Worm (Caenorhabditis elegans) whole organism, L4/young adult: ENCODE measurements around the gene msrp-5.
"Not testable (repeated sequence)": the region's sequence is repeated elsewhere in the genome, so short reads cannot be mapped to it uniquely, and the experiment has no call there.

Experiments
- W03F9.2 ChIP-seq: fragments of 150-350 bp; optimal IDR thresholded peaks from 2 replicates; lab custom pipeline; 2014; ENCODE audit warnings: missing biosample characterization, missing genetic modification characterization
- dao-5 ChIP-seq: sonication (generic microtip); optimal IDR thresholded peaks from 2 replicates; lab custom pipeline; 2016; ENCODE audit warnings: missing genotype, missing genetic modification characterization, moderate library complexity, missing compliant biosample characterization
- him-1 ChIP-seq: sonication (generic microtip); optimal IDR thresholded peaks from 2 replicates; lab custom pipeline; 2016; ENCODE audit warnings: missing genotype, missing genetic modification reagents, missing genetic modification characterization, missing compliant biosample characterization

The msrp-5 gene

DNA sequence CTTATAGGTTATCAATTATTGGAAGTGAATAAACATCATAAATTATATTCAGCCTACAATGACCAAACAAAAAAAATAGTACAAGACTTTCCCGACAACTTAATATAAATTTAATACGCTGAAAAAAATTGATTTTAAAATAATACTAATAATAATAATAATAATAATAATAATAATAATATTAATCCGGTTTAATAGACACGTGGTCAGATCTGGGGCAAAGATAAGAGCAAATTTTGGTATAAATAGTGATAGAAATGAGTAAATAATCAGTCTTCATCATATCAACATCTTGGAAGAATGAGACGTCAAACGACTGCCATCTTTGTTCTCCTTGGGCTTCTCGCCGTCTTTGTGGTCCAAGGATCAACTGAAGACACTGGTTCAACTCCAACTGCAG, at the start of gene msrp-5:
msrp-5 (plus strand) TSS at position 301 of the 400 bp plus-strand sequence.
- TF ChIP-seq dao-5; him-1; W03F9.2 (tag; lab: Kevin White, UChicago): not testable (repeated sequence)

DNA sequence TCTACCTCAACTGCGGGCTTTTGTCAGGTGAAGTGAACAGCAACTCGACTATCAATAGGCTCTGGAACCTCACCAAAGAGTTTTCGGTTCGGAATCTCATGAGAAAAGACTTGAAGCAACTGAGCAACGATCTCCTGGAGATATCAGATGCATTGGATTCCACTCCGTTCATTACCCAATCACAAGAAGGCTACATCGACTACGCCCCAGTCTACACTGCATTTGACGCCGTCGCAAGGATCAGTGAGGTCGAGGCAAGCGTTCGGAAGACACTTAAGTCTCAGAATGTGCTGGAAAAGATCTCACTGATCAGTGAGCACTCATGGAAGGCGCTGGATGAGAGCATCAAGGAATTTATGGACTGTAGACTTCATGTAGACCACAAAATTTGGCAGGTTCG, 38.5 kb upstream of the msrp-5 start:
- no peak for TF ChIP-seq dao-5
- no peak for TF ChIP-seq him-1
- no peak for TF ChIP-seq W03F9.2 (tag; lab: Kevin White, UChicago)

DNA sequence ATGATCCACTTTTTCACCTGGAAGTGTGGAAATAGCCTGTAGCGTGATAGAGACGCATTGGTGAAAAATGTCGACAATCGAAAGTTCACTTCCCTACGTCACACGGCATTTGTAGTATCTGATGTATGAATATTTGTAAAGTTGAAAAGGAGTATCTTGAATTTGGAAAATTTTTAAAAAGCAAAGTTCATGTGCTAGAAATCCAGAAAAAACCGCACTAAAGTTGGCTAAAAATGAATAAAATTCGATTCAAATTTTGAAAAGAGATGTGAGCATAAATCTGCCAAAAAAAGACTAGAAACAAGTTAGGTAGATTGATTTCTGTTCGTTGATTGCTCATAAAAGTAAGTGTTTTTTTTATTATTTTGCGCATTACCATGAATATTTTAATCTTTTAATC, 33.7 kb upstream of the msrp-5 start, which contains the start of gene sri-74:
sri-74 (minus strand) TSS at position 101 of the 400 bp plus-strand sequence.
- TF ChIP-seq him-1 (no peak), W03F9.2 (tag; lab: Kevin White, UChicago) (no peak), dao-5 (no peak)

DNA sequence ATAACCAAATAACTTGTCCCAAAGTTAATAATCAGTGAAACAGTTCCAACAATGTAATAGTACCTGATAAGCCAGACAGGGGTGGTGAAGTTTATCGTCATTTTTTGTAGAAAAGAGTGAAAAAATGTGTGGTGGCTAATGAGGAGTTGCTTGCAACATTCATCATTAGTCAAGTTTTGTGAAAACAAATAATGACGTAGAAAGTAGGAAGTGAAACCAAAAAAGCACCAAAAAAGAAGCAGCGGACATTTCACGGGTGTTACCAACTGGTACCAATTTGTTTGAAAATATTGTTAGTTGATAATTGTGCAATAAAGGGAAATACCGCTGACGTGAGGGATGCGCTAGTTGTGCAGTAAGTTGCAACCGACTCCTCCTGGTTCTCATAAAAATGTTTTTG, 31.2 kb upstream of the msrp-5 start, which contains the start of gene sri-36:
sri-36 (minus strand) TSS at position 101 of the 400 bp plus-strand sequence.
- TF ChIP-seq W03F9.2 (tag; lab: Kevin White, UChicago) (no peak), him-1 (no peak), dao-5 (no peak)

- TF ChIP-seq dao-5 (no peak), him-1 (no peak), W03F9.2 (tag; lab: Kevin White, UChicago) (no peak)
Observed at ce11 chrII:2586861-2587554, 29.7 kb upstream of the msrp-5 start, which contains the start of the genes F33H12.7 and sri-39. Gene F33H12.7 (minus strand): TSS chrII:2586911. Gene sri-39 (plus strand): TSS chrII:2587504.

DNA sequence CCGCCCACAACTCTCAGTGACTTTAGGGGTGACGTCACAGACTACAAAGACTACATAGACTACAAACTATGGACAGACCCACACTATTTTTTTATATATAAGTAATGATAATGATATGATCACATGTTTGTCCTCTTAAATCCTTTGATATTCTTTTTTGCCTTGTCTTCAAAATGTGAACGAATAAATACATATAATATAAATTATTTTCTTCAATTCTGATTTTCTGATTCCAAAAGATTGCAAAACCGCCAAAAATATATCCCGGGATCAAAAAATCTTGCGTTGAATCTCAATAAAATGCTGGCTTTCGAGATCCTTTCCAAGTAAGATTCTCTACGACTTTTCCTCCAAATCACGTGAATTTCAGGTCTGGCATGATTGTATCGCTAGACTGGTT, 16.6 kb upstream of the msrp-5 start, which contains the start of gene F33H12.1:
F33H12.1 (plus strand) TSS at position 301 of the 400 bp plus-strand sequence.
- TF ChIP-seq him-1; dao-5; W03F9.2 (tag; lab: Kevin White, UChicago): not testable (repeated sequence)

DNA sequence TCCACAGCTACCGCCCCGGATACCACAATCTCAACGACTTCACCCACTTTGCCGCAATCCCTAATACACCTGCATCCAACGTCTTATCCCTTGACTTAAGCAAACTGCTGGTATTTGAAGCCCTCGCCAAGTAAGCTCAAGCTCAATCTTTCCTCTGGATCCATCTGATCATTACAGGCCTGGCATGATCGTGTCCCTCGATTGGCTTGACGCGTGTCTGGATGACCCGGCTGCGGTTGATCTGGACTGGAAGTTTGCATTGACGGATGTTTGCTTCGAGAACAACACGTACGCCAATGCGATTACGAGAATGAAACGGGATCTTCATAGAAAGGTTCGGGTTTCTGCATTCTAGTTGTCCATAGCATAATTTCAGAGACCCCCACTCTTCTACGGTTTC, 15.8 kb upstream of the msrp-5 start:
- TF ChIP-seq dao-5 = no peak
- TF ChIP-seq W03F9.2 (tag; lab: Kevin White, UChicago) = no peak
- TF ChIP-seq him-1 = no peak

DNA sequence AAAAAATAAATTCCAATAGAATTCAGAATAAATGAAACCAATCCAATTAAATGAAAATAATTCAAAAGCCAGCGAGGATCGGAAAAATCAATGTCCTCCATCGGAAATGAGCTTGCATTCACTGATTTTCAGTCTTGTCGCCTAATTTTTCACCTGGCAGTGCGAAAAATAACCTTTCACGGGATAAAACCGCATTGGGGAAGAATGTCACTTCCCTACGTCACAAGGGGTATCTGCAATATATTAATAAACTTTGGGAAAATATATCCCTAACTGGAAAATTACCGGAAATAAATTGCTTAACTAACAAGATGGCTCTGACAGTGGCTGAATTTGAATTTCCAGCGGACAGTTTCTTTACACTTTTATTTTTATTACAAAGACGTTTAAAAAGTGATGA, 11.4 kb upstream of the msrp-5 start, which contains the start of gene sri-77:
sri-77 (minus strand) TSS at position 101 of the 400 bp plus-strand sequence.
- no peak for TF ChIP-seq him-1
- TF ChIP-seq W03F9.2 (tag; lab: Kevin White, UChicago) = no peak
- TF ChIP-seq dao-5 = no peak

- TF ChIP-seq dao-5 (no peak), W03F9.2 (tag; lab: Kevin White, UChicago) (no peak), him-1 (no peak)
Observed at ce11 chrII:2610202-2610912, 6.4 kb upstream of the msrp-5 start, which contains the start of gene sri-38. Gene sri-38 (plus strand): TSS chrII:2610862.

DNA sequence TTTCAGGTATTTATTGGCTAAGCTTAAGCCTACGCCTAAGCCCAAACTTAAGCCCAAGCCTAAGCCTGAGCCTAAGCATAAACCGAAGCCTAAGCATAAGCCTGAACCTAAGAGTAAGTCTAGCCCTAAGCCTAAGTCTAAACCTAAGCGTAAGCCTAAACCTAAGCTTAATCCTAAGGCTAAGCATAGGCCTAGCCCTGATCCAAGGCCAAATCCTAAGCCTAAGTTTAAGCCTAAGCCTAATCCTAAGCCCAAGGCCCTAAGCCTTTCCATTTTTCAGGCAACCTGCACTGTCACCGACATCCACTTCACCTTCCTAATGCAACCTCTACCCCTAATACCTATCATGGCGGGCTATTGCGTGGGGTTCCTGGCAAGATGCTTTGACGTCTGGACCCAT, 5.7 kb upstream of the msrp-5 start:
- no peak for TF ChIP-seq W03F9.2 (tag; lab: Kevin White, UChicago)
- TF ChIP-seq him-1 = no peak
- no peak for TF ChIP-seq dao-5

DNA sequence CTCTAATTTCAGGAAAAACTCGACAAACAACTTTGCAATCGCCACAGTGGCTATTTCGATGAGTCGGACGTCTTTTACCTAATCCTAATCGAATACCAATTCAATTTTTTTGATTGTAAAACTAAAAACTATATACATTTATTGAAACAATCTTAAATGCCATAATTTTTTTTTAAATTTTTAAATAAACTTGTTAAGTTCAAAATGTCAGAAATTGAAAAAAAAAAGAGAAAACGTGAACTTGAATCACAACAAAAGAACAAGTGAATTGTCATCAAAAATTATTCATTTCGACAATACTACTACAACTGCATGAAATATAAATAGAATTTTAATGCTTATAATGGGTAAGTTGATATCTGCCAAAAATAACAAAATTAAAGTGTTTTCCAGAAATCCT, 4.5 kb upstream of the msrp-5 start, which contains the start of gene D2062.13:
D2062.13 (plus strand) TSS at position 301 of the 400 bp plus-strand sequence.
- not testable (repeated sequence) for TF ChIP-seq W03F9.2 (tag; lab: Kevin White, UChicago); him-1; dao-5

DNA sequence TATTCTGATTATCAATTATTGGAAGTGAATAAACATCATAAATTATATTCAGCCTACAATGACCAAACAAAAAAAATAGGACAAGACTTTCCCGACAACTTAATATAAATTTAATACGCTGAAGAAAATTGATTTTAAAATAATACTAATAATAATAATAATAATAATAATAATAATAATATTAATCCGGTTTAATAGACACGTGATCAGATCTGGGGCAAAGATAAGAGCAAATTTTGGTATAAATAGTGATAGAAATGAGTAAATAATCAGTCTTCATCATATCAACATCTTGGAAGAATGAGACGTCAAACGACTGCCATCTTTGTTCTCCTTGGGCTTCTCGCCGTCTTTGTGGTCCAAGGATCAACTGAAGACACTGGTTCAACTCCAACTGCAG, 2.4 kb downstream of the msrp-5 start, which contains the start of gene msrp-6:
msrp-6 (plus strand) TSS at position 301 of the 400 bp plus-strand sequence.
- not testable (repeated sequence) for TF ChIP-seq dao-5; W03F9.2 (tag; lab: Kevin White, UChicago); him-1

- TF ChIP-seq dao-5 = no peak
Observed at ce11 chrII:2622480-2622879, 5.7 kb downstream of the msrp-5 start, which contains the start of gene D2062.5. Gene D2062.5 (plus strand): TSS chrII:2622780.

DNA sequence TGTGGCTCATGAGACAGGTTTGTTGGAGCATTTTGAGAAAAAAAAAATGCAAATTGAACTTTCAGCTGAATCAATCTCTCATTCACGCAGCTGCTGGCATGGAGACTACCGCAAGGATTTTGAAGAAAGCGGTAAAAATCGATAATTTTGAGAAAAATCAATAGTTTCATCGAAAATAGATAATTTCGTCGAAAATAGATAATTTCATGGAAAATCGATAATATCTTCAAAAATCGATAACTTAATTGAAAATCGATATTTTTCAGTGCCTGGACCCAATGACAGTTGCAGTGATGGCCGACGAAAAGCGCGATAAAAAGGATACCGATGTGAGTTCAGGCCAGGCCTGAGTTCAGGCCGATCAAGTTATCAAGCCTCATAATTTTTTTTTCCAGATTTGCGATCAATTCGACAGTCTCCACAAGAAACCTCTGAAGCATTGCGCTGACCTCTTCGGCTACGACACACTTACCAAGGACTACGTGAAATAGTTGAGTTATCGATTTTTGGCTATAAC, 6.3 kb downstream of the msrp-5 start, which contains the start of gene D2062.4:
D2062.4 (plus strand) TSS at position 467 of the 517 bp plus-strand sequence.
- TF ChIP-seq W03F9.2 (tag; lab: Kevin White, UChicago); dao-5; him-1: not testable (repeated sequence)
